Fruit fly (Drosophila melanogaster) whole organism, pupa: ENCODE data around the gene PIG-Wb.

Experiments
- CG10348 ChIP-seq: fragments of 200-800 bp; sonication (Bioruptor generic); IDR thresholded peaks from 2 replicates; pipeline ENCODE4 v1.3.6; 2022; ENCODE audit warnings: missing biosample characterization, missing genetic modification characterization
- CG8159 ChIP-seq: fragments of 200-800 bp; sonication (Bioruptor generic); optimal IDR thresholded peaks from 3 replicates; lab custom pipeline; 2018; ENCODE audit warnings: missing biosample characterization, mild to moderate bottlenecking, missing genetic modification characterization, moderate library complexity
- fd96Ca ChIP-seq: fragments of 200-800 bp; sonication (Bioruptor generic); IDR thresholded peaks from 3 replicates; pipeline ENCODE4 v1.3.6; 2022; ENCODE audit warnings: missing biosample characterization, missing genetic modification characterization

- TF ChIP-seq CG8159 (tag; lab: Kevin White, UChicago) (peak; percentile 100), CG10348 (GFP tag; lab: Robert Waterston, UW) (peak; percentile 98), fd96Ca (peak; percentile 100)
Observed at dm6 chr3L:1746338-1747199, 8.7 kb upstream of the PIG-Wb start, which contains the start of gene CG13921.
